Fruit fly (Drosophila melanogaster): Measurements from ENCODE around the gene Cpr12A.

Cpr12A gene

DNA sequence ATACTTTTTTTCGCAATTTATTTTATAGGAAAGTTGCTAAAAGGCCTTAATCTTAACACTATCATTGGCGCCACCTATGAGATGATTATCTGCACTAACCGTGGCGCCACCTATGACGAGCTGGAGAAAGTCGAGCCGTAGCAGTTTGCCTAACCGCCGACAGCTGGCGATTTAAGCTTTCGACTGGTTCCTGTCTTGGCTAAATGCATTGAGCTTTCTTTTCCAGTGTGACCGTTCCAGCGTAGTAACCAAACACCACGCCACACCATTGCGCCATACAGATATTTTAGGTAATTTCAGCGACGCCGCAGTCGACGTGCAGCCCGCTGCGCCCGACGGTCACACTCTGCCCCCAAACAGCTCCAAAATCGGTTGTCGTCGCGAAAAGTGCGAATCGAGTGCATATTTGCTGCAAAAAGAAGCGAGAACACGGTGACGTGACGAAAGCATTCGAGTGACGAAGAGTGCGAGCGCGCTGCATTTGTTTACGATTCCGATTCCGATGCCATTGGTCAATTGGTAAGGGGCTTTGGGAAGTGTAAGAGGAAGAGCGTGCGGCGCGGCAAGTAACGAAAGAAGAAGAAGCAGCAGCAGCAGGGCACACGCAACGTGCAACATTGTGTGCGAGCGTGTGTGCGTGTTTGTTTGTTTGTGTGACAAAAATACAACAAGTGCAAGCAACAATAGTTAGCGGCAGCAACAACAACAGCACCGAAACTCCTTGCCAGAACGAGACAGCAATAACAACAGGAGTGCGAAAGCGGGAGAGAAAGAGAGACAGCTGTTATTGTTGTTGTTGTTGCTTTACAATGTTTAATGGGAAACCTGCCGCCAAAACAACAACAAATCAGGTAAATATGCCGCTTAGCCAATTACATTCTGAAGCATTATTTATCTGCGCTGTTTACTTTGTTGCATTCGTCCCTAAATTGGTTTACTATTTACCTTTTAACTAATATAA is 20.3 kb downstream of the Cpr12A start, which contains the start of the genes CG46311 and Tpst (continued):
- TF ChIP-seq ey (GFP tag; optimal IDR thresholded peaks at IDR 0.05) (peak; percentile 28), rgr (GFP tag; optimal IDR thresholded peaks at IDR 0.05) (peak; percentile 46), Hnf4 (GFP tag; optimal IDR thresholded peaks at IDR 0.05) (peak; percentile 48), Mio (GFP tag; optimal IDR thresholded peaks at IDR 0.05) (no peak), psq (GFP tag; optimal IDR thresholded peaks at IDR 0.05) (peak; percentile 41), foxo (GFP tag; optimal IDR thresholded peaks at IDR 0.05) (peak in 1 of 2 experiments; percentile 71), GATAd (GFP tag; optimal IDR thresholded peaks at IDR 0.05) (no peak), Abd-B (GFP tag; optimal IDR thresholded peaks at IDR 0.05) (no peak), brk (GFP tag; optimal IDR thresholded peaks at IDR 0.05) (no peak), pan (optimal IDR thresholded peaks at IDR 0.05) (no peak), tai (GFP tag; optimal IDR thresholded peaks at IDR 0.05) (peak; percentile 47), Dif (GFP tag; optimal IDR thresholded peaks at IDR 0.05; ENCODE audit: partially characterized antibody) (peak; percentile 44)

DNA sequence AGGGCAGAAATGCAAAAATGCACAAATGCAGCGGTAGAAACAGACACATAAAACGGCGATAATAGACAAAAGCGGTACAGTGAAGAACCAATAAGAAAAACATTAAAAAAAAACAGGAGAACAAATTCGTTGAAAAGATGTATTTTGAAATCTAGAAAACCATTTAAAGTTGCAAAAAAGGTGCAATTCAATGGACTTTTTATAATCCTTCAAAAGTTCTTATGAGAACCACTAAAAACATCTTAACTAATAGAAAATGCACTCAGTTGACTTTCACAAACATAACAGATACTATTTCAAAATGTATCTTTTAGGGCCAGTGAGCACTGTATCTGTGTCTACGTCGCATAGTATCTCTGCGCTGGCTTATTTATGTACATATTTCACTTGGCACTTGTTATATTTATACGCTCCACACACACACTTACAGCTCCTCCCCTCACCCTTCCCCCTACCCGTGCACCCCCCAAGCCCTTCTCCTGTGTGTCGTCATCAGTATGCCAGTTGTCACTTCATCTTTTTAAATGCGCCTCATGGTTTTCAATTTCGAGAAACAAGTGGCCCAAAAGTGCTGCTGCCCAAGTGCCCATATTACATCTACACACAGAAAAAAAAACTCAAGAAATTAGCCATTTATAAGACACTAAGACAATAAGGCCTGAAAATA is 22.2 kb downstream of the Cpr12A start:
- TF ChIP-seq dl (GFP tag; optimal IDR thresholded peaks at IDR 0.05; ENCODE audit: insufficient read depth in 1 of 2, partially characterized antibody in 2 of 2) (no peak), Jra (GFP tag; optimal IDR thresholded peaks at IDR 0.05) (no peak), sv (GFP tag; optimal IDR thresholded peaks at IDR 0.05) (no peak), Dfd (GFP tag; optimal IDR thresholded peaks at IDR 0.05) (no peak), Dif (GFP tag; optimal IDR thresholded peaks at IDR 0.05; ENCODE audit: partially characterized antibody) (no peak), psq (GFP tag; optimal IDR thresholded peaks at IDR 0.05) (no peak), foxo (GFP tag; optimal IDR thresholded peaks at IDR 0.05) (no peak), CrebA (GFP tag; optimal IDR thresholded peaks at IDR 0.05; ENCODE audit: borderline replicate concordance) (no peak), sage (GFP tag; optimal IDR thresholded peaks at IDR 0.05) (no peak), Hr83 (GFP tag; optimal IDR thresholded peaks at IDR 0.05; ENCODE audit: poor library complexity, severe bottlenecking) (no peak), Sp1 (GFP tag; optimal IDR thresholded peaks at IDR 0.05) (no peak), rgr (GFP tag; optimal IDR thresholded peaks at IDR 0.05) (no peak), woc (GFP tag; optimal IDR thresholded peaks at IDR 0.05) (no peak)

DNA sequence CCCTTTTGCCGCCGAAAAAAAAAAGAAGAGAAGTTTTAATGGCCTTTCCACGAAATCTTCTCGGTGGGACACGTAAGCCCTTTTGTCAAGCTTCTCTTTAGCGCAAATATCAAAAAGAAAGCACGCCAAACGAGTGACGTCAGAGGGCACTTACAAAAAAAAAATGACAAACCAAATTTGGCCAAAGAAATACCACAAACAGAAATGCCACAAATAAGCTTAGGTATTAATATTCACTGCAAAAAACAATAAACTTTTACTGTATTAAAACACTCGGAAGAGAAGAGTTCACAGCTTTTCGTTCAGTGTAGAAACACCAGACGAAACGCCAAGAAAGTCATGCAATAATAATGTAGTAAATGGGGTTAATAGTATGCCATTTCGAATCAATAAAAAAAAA is 24.7 kb downstream of the Cpr12A start:
- TF ChIP-seq Dif (GFP tag; optimal IDR thresholded peaks at IDR 0.05; ENCODE audit: partially characterized antibody) (no peak), usp (GFP tag; optimal IDR thresholded peaks at IDR 0.05) (no peak), foxo (GFP tag; optimal IDR thresholded peaks at IDR 0.05) (peak in 1 of 2 experiments; percentile 52), pan (optimal IDR thresholded peaks at IDR 0.05) (no peak), rgr (GFP tag; optimal IDR thresholded peaks at IDR 0.05) (peak; percentile 16), OdsH (GFP tag; optimal IDR thresholded peaks at IDR 0.05) (no peak), br (GFP tag; optimal IDR thresholded peaks at IDR 0.05) (peak; percentile 41), dsf (GFP tag; optimal IDR thresholded peaks at IDR 0.05; ENCODE audit: borderline replicate concordance) (no peak), GATAd (GFP tag; optimal IDR thresholded peaks at IDR 0.05) (no peak), psq (GFP tag; optimal IDR thresholded peaks at IDR 0.05) (peak; percentile 25), lola (GFP tag; optimal IDR thresholded peaks at IDR 0.05) (no peak), fru (GFP tag; optimal IDR thresholded peaks at IDR 0.05) (peak; percentile 57), CG32264 (GFP tag; optimal IDR thresholded peaks at IDR 0.05) (no peak), HLH106 (tag; optimal IDR thresholded peaks at IDR 0.05) (no peak), h (GFP tag; optimal IDR thresholded peaks at IDR 0.05) (peak; percentile 32), CrebA (GFP tag; optimal IDR thresholded peaks at IDR 0.05; ENCODE audit: borderline replicate concordance) (no peak), Hnf4 (GFP tag; optimal IDR thresholded peaks at IDR 0.05) (peak; percentile 22), Hr83 (GFP tag; optimal IDR thresholded peaks at IDR 0.05; ENCODE audit: poor library complexity, severe bottlenecking) (no peak), Rel (GFP tag; optimal IDR thresholded peaks at IDR 0.05) (no peak), Rel (tag; optimal IDR thresholded peaks at IDR 0.05) (no peak), Abd-B (GFP tag; optimal IDR thresholded peaks at IDR 0.05) (no peak), ey (GFP tag; optimal IDR thresholded peaks at IDR 0.05) (peak; percentile 38)

All from whole organism, wandering third instar larva.